Fruit fly (Drosophila melanogaster): Measurements from ENCODE around the gene sicily.

DNA sequence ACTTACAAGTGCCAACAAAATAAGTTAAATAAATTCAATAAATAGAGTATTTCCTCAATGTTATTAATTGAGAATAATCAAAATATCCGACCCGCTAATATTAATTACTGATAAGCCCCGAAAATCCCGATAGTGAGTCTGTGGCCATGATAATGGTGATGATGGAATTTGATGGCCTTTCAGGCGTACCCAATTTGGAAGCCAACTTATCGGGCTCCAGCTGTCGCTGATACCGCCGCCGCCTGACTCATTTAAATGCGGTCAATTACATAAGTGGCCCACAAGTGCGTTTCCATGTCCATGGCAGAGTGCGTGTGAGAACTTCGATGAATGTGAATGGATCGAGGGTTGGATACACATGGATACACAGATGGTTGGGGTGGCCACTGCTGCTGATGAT is 7.4 kb upstream of the sicily start:
- TF ChIP-seq Pif1B (GFP tag; optimal IDR thresholded peaks at IDR 0.05) (no peak), CG9948 (tag; optimal IDR thresholded peaks at IDR 0.05) (no peak), CG13204 (GFP tag; optimal IDR thresholded peaks at IDR 0.05) (no peak), CG12605 (GFP tag; IDR thresholded peaks at IDR 0.05) (no peak), fd96Ca (GFP tag; IDR thresholded peaks at IDR 0.05) (no peak), CG17806 (tag; optimal IDR thresholded peaks at IDR 0.05) (no peak), CG14655 (GFP tag; optimal IDR thresholded peaks at IDR 0.05) (no peak), D1 (tag; optimal IDR thresholded peaks at IDR 0.05) (no peak), rn (GFP tag; IDR thresholded peaks at IDR 0.05) (no peak), CG8159 (tag; optimal IDR thresholded peaks at IDR 0.05) (no peak), Snoo (tag; optimal IDR thresholded peaks at IDR 0.05) (no peak), CG4496 (GFP tag; IDR thresholded peaks at IDR 0.05) (no peak), EcR (GFP tag; optimal IDR thresholded peaks at IDR 0.05) (no peak), CG15710 (tag; optimal IDR thresholded peaks at IDR 0.05) (no peak)

Measured in whole organism, pupa.